Fruit fly (Drosophila melanogaster) whole organism, embryonic: ENCODE measurements around the gene Notum.

ENCODE experiments used
- Abd-B ChIP-seq: fragments of 200-800 bp; sonication (Bioruptor generic); optimal IDR thresholded peaks from 2 replicates; lab custom pipeline; 2018; ENCODE audit warnings: missing biosample characterization, mild to moderate bottlenecking, missing genetic modification characterization, moderate library complexity
- Asciz ChIP-seq: fragments of 200-800 bp; sonication (Bioruptor generic); optimal IDR thresholded peaks from 2 replicates; lab custom pipeline; 2017; ENCODE audit warnings: missing biosample characterization, mild to moderate bottlenecking, missing genetic modification characterization, missing genetic modification reagents
- CG10209 ChIP-seq: fragments of 200-800 bp; sonication (Bioruptor generic); optimal IDR thresholded peaks from 3 replicates; lab custom pipeline; 2017; ENCODE audit warnings: missing biosample characterization, mild to moderate bottlenecking, missing genetic modification characterization, missing genetic modification reagents
- CG11695 ChIP-seq: fragments of 200-800 bp; sonication (Bioruptor generic); IDR thresholded peaks from 3 replicates; pipeline ENCODE4 v1.3.6; 2022; ENCODE audit warnings: missing biosample characterization, missing genetic modification characterization
- CG12219 ChIP-seq: fragments of 200-800 bp; sonication (Bioruptor generic); optimal IDR thresholded peaks from 3 replicates; lab custom pipeline; 2018; ENCODE audit warnings: missing biosample characterization, mild to moderate bottlenecking, missing genetic modification characterization
- CG13287 ChIP-seq: fragments of 200-800 bp; sonication (Bioruptor generic); IDR thresholded peaks from 2 replicates; pipeline ENCODE4 v1.3.6; 2022; ENCODE audit warnings: missing biosample characterization, missing genetic modification characterization; ENCODE audit not compliant: partially characterized antibody
- CG13624 ChIP-seq: fragments of 200-800 bp; sonication (Bioruptor generic); optimal IDR thresholded peaks from 2 replicates; lab custom pipeline; 2016; ENCODE audit warnings: missing biosample characterization, missing genetic modification characterization
- CG14441 ChIP-seq: fragments of 200-800 bp; sonication (Bioruptor generic); IDR thresholded peaks from 2 replicates; pipeline ENCODE4 v1.3.6; 2022; ENCODE audit warnings: missing biosample characterization, missing genetic modification characterization
- CG1529 ChIP-seq: fragments of 200-800 bp; sonication (Bioruptor generic); optimal IDR thresholded peaks from 3 replicates; lab custom pipeline; 2018; ENCODE audit warnings: missing biosample characterization, missing genetic modification characterization
- CG1603 ChIP-seq: fragments of 200-800 bp; sonication (Bioruptor generic); optimal IDR thresholded peaks from 2 replicates; lab custom pipeline; 2019; ENCODE audit warnings: missing biosample characterization, mild to moderate bottlenecking, missing genetic modification characterization, moderate library complexity
- CG1832 ChIP-seq: fragments of 200-800 bp; sonication (Bioruptor generic); optimal IDR thresholded peaks from 2 replicates; lab custom pipeline; 2017; ENCODE audit warnings: missing biosample characterization, mild to moderate bottlenecking, missing genetic modification characterization, inconsistent platforms
- CG2199 ChIP-seq: fragments of 200-800 bp; sonication (Bioruptor generic); IDR thresholded peaks from 3 replicates; pipeline ENCODE4 v1.3.6; 2022; ENCODE audit warnings: missing biosample characterization, missing genetic modification characterization
- CG31441 ChIP-seq: fragments of 200-800 bp; sonication (Bioruptor generic); IDR thresholded peaks from 2 replicates; pipeline ENCODE4 v1.3.6; 2022; ENCODE audit warnings: missing biosample characterization, missing genetic modification characterization
- CG3281 ChIP-seq: fragments of 200-800 bp; sonication (Bioruptor generic); optimal IDR thresholded peaks from 3 replicates; lab custom pipeline; 2017; ENCODE audit warnings: missing biosample characterization, mild to moderate bottlenecking, missing genetic modification characterization
- CG33213 ChIP-seq: fragments of 200-800 bp; sonication (Bioruptor generic); optimal IDR thresholded peaks from 3 replicates; lab custom pipeline; 2016; ENCODE audit warnings: missing biosample characterization, missing genetic modification characterization
- CG34376 ChIP-seq: fragments of 200-800 bp; sonication (Bioruptor generic); optimal IDR thresholded peaks from 2 replicates; lab custom pipeline; 2018; ENCODE audit warnings: missing biosample characterization, mild to moderate bottlenecking, missing genetic modification characterization
- CG4360 ChIP-seq: fragments of 200-800 bp; sonication (Bioruptor generic); IDR thresholded peaks from 2 replicates; pipeline ENCODE4 v1.3.6; 2022; ENCODE audit warnings: missing biosample characterization, missing genetic modification characterization
- CG6272 ChIP-seq: fragments of 200-800 bp; sonication (Bioruptor generic); IDR thresholded peaks from 2 replicates; pipeline ENCODE4 v1.3.6; 2022; ENCODE audit warnings: missing biosample characterization, missing genetic modification characterization
- CG6813 ChIP-seq: fragments of 200-800 bp; sonication (Bioruptor generic); optimal IDR thresholded peaks from 2 replicates; lab custom pipeline; 2017; ENCODE audit warnings: missing biosample characterization, missing genetic modification characterization, mild to moderate bottlenecking, moderate library complexity, missing genetic modification reagents
- CG9932 ChIP-seq: fragments of 200-800 bp; sonication (Bioruptor generic); IDR thresholded peaks from 2 replicates; pipeline ENCODE4 v1.3.6; 2022; ENCODE audit warnings: missing biosample characterization, missing genetic modification characterization
- CTCF ChIP-seq: fragments of 200-800 bp; sonication (Bioruptor generic); optimal IDR thresholded peaks from 2 replicates; lab custom pipeline; 2017; ENCODE audit warnings: missing biosample characterization, mild to moderate bottlenecking, missing genetic modification characterization, moderate library complexity
- Chrac-16 ChIP-seq: fragments of 200-800 bp; sonication (Bioruptor generic); optimal IDR thresholded peaks from 3 replicates; lab custom pipeline; 2016; ENCODE audit warnings: missing biosample characterization, missing genetic modification characterization
- CoRest ChIP-seq: fragments of 200-800 bp; sonication (Bioruptor generic); optimal IDR thresholded peaks from 3 replicates; lab custom pipeline; 2018; ENCODE audit warnings: missing biosample characterization, mild to moderate bottlenecking, missing genetic modification characterization, moderate library complexity
- Dbx ChIP-seq: fragments of 200-800 bp; sonication (Bioruptor generic); IDR thresholded peaks from 3 replicates; pipeline ENCODE4 v1.3.6; 2022; ENCODE audit warnings: missing biosample characterization, missing genetic modification characterization
- E2f2 ChIP-seq: fragments of 200-800 bp; sonication (Bioruptor generic); IDR thresholded peaks from 2 replicates; pipeline ENCODE4 v1.3.6; 2022; ENCODE audit warnings: missing biosample characterization, missing genetic modification characterization
- Ets97D ChIP-seq: fragments of 200-800 bp; sonication (Bioruptor generic); optimal IDR thresholded peaks from 3 replicates; lab custom pipeline; 2016; ENCODE audit warnings: missing biosample characterization, missing genetic modification characterization
- HmgD ChIP-seq: fragments of 200-800 bp; sonication (Bioruptor generic); optimal IDR thresholded peaks from 3 replicates; lab custom pipeline; 2016; ENCODE audit warnings: missing biosample characterization, missing genetic modification characterization
- Myb ChIP-seq: fragments of 200-800 bp; sonication (Bioruptor generic); optimal IDR thresholded peaks from 2 replicates; lab custom pipeline; 2016; ENCODE audit warnings: missing biosample characterization, missing genetic modification characterization
- NK7.1 ChIP-seq: fragments of 200-800 bp; sonication (Bioruptor generic); optimal IDR thresholded peaks from 3 replicates; lab custom pipeline; 2016; ENCODE audit warnings: missing biosample characterization, missing genetic modification characterization
- PHDP ChIP-seq: fragments of 200-800 bp; sonication (Bioruptor generic); optimal IDR thresholded peaks from 3 replicates; lab custom pipeline; 2018; ENCODE audit warnings: missing biosample characterization, mild to moderate bottlenecking, missing genetic modification characterization, moderate library complexity
- Rx ChIP-seq: fragments of 200-800 bp; sonication (Bioruptor generic); IDR thresholded peaks from 2 replicates; pipeline ENCODE4 v1.3.6; 2022; ENCODE audit warnings: missing biosample characterization, missing genetic modification characterization
- Scr ChIP-seq: fragments of 200-800 bp; sonication (Bioruptor generic); IDR thresholded peaks from 2 replicates; pipeline ENCODE4 v1.3.6; 2022; ENCODE audit warnings: missing biosample characterization, missing genetic modification characterization; ENCODE audit not compliant: partially characterized antibody
- Sox100B ChIP-seq: fragments of 200-800 bp; sonication (Bioruptor generic); optimal IDR thresholded peaks from 3 replicates; lab custom pipeline; 2018; ENCODE audit warnings: missing biosample characterization, mild to moderate bottlenecking, missing genetic modification characterization
- ash1 ChIP-seq: fragments of 200-800 bp; sonication (Bioruptor generic); optimal IDR thresholded peaks from 2 replicates; lab custom pipeline; 2018; ENCODE audit warnings: missing biosample characterization, mild to moderate bottlenecking, missing genetic modification characterization
- chinmo ChIP-seq: fragments of 200-800 bp; sonication (Bioruptor generic); IDR thresholded peaks from 4 replicates; pipeline ENCODE4 v1.3.6; 2022; ENCODE audit warnings: missing biosample characterization, missing genetic modification characterization; ENCODE audit not compliant: partially characterized antibody
- corto ChIP-seq: fragments of 200-800 bp; sonication (Bioruptor generic); optimal IDR thresholded peaks from 2 replicates; lab custom pipeline; 2016; ENCODE audit warnings: missing biosample characterization, mild to moderate bottlenecking, missing genetic modification characterization, moderate library complexity
- dm ChIP-seq: fragments of 200-800 bp; sonication (Bioruptor generic); optimal IDR thresholded peaks from 3 replicates; lab custom pipeline; 2016; ENCODE audit warnings: missing biosample characterization, missing genetic modification characterization
- emc ChIP-seq: fragments of 200-800 bp; sonication (Bioruptor generic); optimal IDR thresholded peaks from 2 replicates; lab custom pipeline; 2016; ENCODE audit warnings: missing biosample characterization, missing genetic modification characterization
- eyg ChIP-seq: fragments of 200-800 bp; sonication (Bioruptor generic); optimal IDR thresholded peaks from 3 replicates; lab custom pipeline; 2016; ENCODE audit warnings: missing biosample characterization, missing genetic modification characterization
- fd96Cb ChIP-seq: fragments of 200-800 bp; sonication (Bioruptor generic); optimal IDR thresholded peaks from 2 replicates; lab custom pipeline; 2018; ENCODE audit warnings: missing biosample characterization, mild to moderate bottlenecking, missing genetic modification characterization, moderate library complexity
- lab ChIP-seq: fragments of 200-800 bp; sonication (Bioruptor generic); optimal IDR thresholded peaks from 3 replicates; lab custom pipeline; 2017; ENCODE audit warnings: missing biosample characterization, missing genetic modification characterization, mild to moderate bottlenecking, moderate library complexity, missing genetic modification reagents
- lov ChIP-seq, 2 experiments: fragments of 200-800 bp in 1 of 2; fragments of >200 bp in 1 of 2; sonication (Bioruptor generic) in 1 of 2; IDR thresholded peaks in 1 of 2; optimal IDR thresholded peaks in 1 of 2; 2 replicates in 1 of 2; 3 replicates in 1 of 2; pipeline versions ENCODE4 v1.3.6 to Lab custom; 2017 to 2022; ENCODE audit warnings: missing biosample characterization in 1 of 2, missing genetic modification characterization in 1 of 2
- nau ChIP-seq: fragments of 200-800 bp; sonication (Bioruptor generic); optimal IDR thresholded peaks from 3 replicates; lab custom pipeline; 2017; ENCODE audit warnings: missing biosample characterization, mild to moderate bottlenecking, missing genetic modification characterization, missing genetic modification reagents
- otp ChIP-seq: fragments of 200-800 bp; sonication (Bioruptor generic); IDR thresholded peaks from 3 replicates; pipeline ENCODE4, ENCODE4 v1.3.6; 2022; ENCODE audit warnings: missing biosample characterization, missing genetic modification characterization
- ssp ChIP-seq: fragments of 200-800 bp; sonication (Bioruptor generic); IDR thresholded peaks from 2 replicates; pipeline ENCODE4 v1.3.6; 2022; ENCODE audit warnings: missing biosample characterization, missing genetic modification characterization
- tna ChIP-seq: fragments of 200-800 bp; sonication (Bioruptor generic); IDR thresholded peaks from 2 replicates; pipeline ENCODE4 v1.3.6; 2022; ENCODE audit warnings: missing biosample characterization, missing genetic modification characterization; ENCODE audit not compliant: partially characterized antibody
- ttk ChIP-seq: fragments of 200-800 bp; sonication (Bioruptor generic); IDR thresholded peaks from 2 replicates; pipeline ENCODE4 v2.1.2; 2022; ENCODE audit warnings: missing biosample characterization, missing genetic modification characterization
- tup ChIP-seq: fragments of 200-800 bp; sonication (Bioruptor generic); optimal IDR thresholded peaks from 2 replicates; lab custom pipeline; 2016; ENCODE audit warnings: missing biosample characterization, mild to moderate bottlenecking, missing genetic modification characterization, moderate library complexity
- yki ChIP-seq: fragments of >200 bp; optimal IDR thresholded peaks from 3 replicates; lab custom pipeline; 2018
- zfh2 ChIP-seq: fragments of 200-800 bp; sonication (Bioruptor generic); optimal IDR thresholded peaks from 2 replicates; lab custom pipeline; 2016; ENCODE audit warnings: missing biosample characterization, missing genetic modification characterization

Gene Notum

DNA sequence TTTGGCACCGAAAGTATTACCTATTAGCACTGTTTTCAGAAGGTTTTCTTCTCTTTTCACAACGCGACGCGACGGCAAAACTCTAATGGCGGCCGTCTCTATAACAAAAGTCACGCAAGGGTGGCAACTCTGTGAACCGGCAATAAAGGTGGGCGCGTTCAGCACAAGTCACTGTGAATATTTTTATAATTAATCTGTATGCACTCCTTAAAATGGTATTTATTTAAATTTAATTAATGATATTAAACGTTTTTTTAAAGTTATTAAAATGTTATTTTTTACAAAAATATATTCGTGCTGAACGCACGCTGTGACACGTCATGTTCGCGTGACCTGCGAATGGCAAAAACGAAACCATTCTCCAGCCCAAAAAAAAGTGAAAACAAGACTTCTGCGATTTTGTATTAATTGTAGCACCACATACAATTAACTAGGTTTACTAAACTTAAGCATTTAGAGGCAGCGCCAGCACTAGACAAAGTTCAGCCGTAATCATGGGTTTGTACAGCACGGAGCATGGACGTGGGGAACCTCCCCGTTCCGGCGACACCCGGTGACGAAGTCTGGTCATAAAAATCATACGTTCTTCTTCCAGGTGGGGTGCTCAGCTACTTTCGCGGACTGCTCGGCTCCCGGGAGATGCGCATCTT lies 40.4 kb upstream of the Notum start, which contains the start of the genes brm and Arl1:
Gene brm, minus strand, starts transcription at position 87 of the 650 bp plus-strand sequence.
Gene Arl1, plus strand, starts transcription at position 353 of the 650 bp plus-strand sequence.
- TF ChIP-seq Myb (peak; percentile 36), CG10209 (peak; percentile 98), lov (optimal IDR thresholded peaks at IDR 0.05; lab: Kevin White, UChicago) (no peak), lov (GFP tag; IDR thresholded peaks at IDR 0.05; lab: Robert Waterston, UW) (peak; percentile 98), E2f2 (GFP tag; lab: Robert Waterston, UW) (peak; percentile 86), nau (GFP tag; lab: Kevin White, UChicago) (no peak), CG6272 (GFP tag; lab: Robert Waterston, UW) (peak; percentile 99), CG1603 (no peak), Sox100B (GFP tag; lab: Kevin White, UChicago) (peak; percentile 95), CG12219 (GFP tag; lab: Kevin White, UChicago) (peak; percentile 90), Rx (peak; percentile 99), CG4360 (GFP tag; lab: Robert Waterston, UW) (peak; percentile 85), ash1 (peak; percentile 93), CG14441 (peak; percentile 99), dm (peak; percentile 78), ttk (GFP tag; lab: Robert Waterston, UW) (peak; percentile 99), CG13287 (peak; percentile 72), Ets97D (peak; percentile 85), CG34376 (GFP tag; lab: Kevin White, UChicago) (peak; percentile 99), CG11695 (GFP tag; lab: Robert Waterston, UW) (peak; percentile 98), Abd-B (GFP tag; lab: Kevin White, UChicago) (peak; percentile 99), tna (GFP tag; lab: Robert Waterston, UW) (no peak), CG31441 (peak; percentile 100), CoRest (tag; lab: Kevin White, UChicago) (peak; percentile 99), PHDP (tag; lab: Kevin White, UChicago) (peak; percentile 98), Chrac-16 (GFP tag; lab: Kevin White, UChicago) (peak; percentile 98), Asciz (GFP tag; lab: Kevin White, UChicago) (peak; percentile 92), eyg (GFP tag; lab: Kevin White, UChicago) (peak; percentile 57), CG2199 (GFP tag; lab: Robert Waterston, UW) (peak; percentile 99), CG3281 (GFP tag; lab: Kevin White, UChicago) (peak; percentile 99), CG13624 (GFP tag; lab: Kevin White, UChicago) (peak; percentile 91), CG9932 (peak; percentile 100), ssp (GFP tag; lab: Robert Waterston, UW) (peak; percentile 96), CG1529 (peak; percentile 93), otp (GFP tag; lab: Robert Waterston, UW) (peak; percentile 98), CG1832 (GFP tag; lab: Kevin White, UChicago) (no peak), CG6813 (GFP tag; lab: Kevin White, UChicago) (peak; percentile 95), Scr (GFP tag; lab: Robert Waterston, UW) (0 out of 2 replicates have a peak, but pooled peaks have one; percentile 41), emc (GFP tag; lab: Kevin White, UChicago) (peak; percentile 74), CG33213 (peak; percentile 74), NK7.1 (GFP tag; lab: Kevin White, UChicago) (peak; percentile 52), lab (GFP tag; lab: Kevin White, UChicago) (peak; percentile 99), HmgD (GFP tag; lab: Kevin White, UChicago) (peak; percentile 31), yki (lab: Kevin White, UChicago) (no peak), chinmo (GFP tag; lab: Robert Waterston, UW) (no peak), CTCF (GFP tag; lab: Kevin White, UChicago) (peak; percentile 62), tup (GFP tag; lab: Kevin White, UChicago) (peak; percentile 96), corto (GFP tag; lab: Kevin White, UChicago) (peak; percentile 92), Dbx (GFP tag; lab: Robert Waterston, UW) (peak; percentile 99), zfh2 (GFP tag; lab: Kevin White, UChicago) (peak; percentile 93), fd96Cb (tag; lab: Kevin White, UChicago) (peak; percentile 98)
